Worm (Caenorhabditis elegans): ENCODE measurements around the gene glo-3.

glo-3 gene

DNA sequence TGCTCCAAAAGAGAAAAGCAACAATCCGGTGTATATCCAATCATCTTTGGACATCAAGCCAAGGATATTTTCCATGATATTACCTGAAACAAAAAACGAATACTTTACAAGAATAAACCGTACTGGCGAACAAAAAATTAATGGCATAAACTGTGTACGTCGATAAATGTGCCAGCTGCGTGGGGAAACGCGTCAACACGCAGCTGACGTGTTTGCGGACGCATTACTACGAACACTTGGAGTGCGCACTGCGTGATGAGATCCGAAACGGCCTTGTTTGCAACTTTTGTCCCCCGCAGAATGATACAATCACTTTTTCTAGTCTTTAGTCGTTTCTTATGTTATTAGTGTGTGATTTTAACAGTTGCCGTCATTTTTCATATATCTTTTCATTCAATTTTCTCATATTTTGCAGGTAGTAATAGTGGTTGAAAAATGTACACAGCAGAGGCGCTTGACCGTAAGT lies 9.0 kb upstream of the glo-3 start, which contains the start of the genes mboa-7 and git-1 (continued):
- TF ChIP-seq madf-3 (GFP tag; IDR thresholded peaks at IDR 0.05) = no peak
- no peak for TF ChIP-seq ccch-3 (GFP tag; optimal IDR thresholded peaks at IDR 0.05)
- peak; percentile 51 for TF ChIP-seq lin-40 (tag; optimal IDR thresholded peaks at IDR 0.05)
- no peak for TF ChIP-seq chd-7 (tag; optimal IDR thresholded peaks at IDR 0.05)
- TF ChIP-seq hrde-1 (tag; optimal IDR thresholded peaks at IDR 0.05; ENCODE audit: borderline replicate concordance) = no peak
- TF ChIP-seq bed-1 (GFP tag; IDR thresholded peaks at IDR 0.05) = no peak
- no peak for TF ChIP-seq bed-2 (GFP tag; IDR thresholded peaks at IDR 0.05)
- peak; percentile 15 for TF ChIP-seq ceh-27 (GFP tag; optimal IDR thresholded peaks at IDR 0.05)
- TF ChIP-seq aptf-3 (GFP tag; IDR thresholded peaks at IDR 0.05) = no peak
- TF ChIP-seq dox-1 (GFP tag; IDR thresholded peaks at IDR 0.05) = peak; percentile 67
- no peak for TF ChIP-seq ztf-3 (GFP tag; optimal IDR thresholded peaks at IDR 0.05)
- peak; percentile 20 for TF ChIP-seq tbp1 (GFP tag; optimal IDR thresholded peaks at IDR 0.05)
- TF ChIP-seq lir-1 (GFP tag; conservative IDR thresholded peaks at IDR 0.05) = no peak
- TF ChIP-seq ceh-100 (GFP tag; IDR thresholded peaks at IDR 0.05) = no peak
- no peak for TF ChIP-seq fkh-3 (tag; optimal IDR thresholded peaks at IDR 0.05)
- TF ChIP-seq nfya-2 (GFP tag; IDR thresholded peaks at IDR 0.05) = no peak
- no peak for TF ChIP-seq F49E8.2 (tag; optimal IDR thresholded peaks at IDR 0.05; ENCODE audit: insufficient read depth)
- no peak for TF ChIP-seq ekl-4 (GFP tag; IDR thresholded peaks at IDR 0.05)
- TF ChIP-seq ets-4 (GFP tag; optimal IDR thresholded peaks at IDR 0.05) = no peak
- TF ChIP-seq zfh-2 (GFP tag; conservative IDR thresholded peaks at IDR 0.05) = no peak
- no peak for TF ChIP-seq Y56A3A.18 (GFP tag; IDR thresholded peaks at IDR 0.05)
- no peak for TF ChIP-seq nfya-1 (tag; optimal IDR thresholded peaks at IDR 0.05; ENCODE audit: borderline replicate concordance, insufficient read depth)
- TF ChIP-seq hlh-12 (tag; optimal IDR thresholded peaks at IDR 0.05) = no peak
- TF ChIP-seq tbx-9 (tag; optimal IDR thresholded peaks at IDR 0.05; ENCODE audit: borderline replicate concordance) = no peak
- no peak for TF ChIP-seq rec-8 (tag; optimal IDR thresholded peaks at IDR 0.05)
- TF ChIP-seq nhr-90 (tag; optimal IDR thresholded peaks at IDR 0.05) = no peak

DNA sequence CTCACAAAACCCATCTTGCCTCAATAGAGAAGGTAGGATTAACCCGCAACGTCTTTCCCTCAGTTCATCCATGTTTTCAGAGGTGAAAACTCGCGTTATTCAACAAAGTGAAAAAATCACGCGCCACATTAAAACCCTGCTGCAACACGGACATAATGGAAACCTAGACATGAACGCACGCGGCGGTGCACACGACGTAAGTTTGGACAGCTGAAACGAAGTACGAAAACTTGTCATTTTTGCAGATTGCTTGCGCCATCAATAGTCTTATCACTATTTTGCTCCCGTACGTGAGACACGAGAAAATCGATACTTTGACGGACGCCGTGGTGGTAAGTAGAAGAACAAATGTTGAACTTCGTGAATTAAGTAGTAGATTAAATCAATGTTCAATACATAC lies 6.1 kb upstream of the glo-3 start:
- 0 out of 2 replicates have a peak, but pooled peaks have one; percentile 58 for TF ChIP-seq dox-1 (GFP tag; IDR thresholded peaks at IDR 0.05)
- TF ChIP-seq nhr-80 (tag; optimal IDR thresholded peaks at IDR 0.05) = peak; percentile 83
- TF ChIP-seq ZK185.1 (tag; optimal IDR thresholded peaks at IDR 0.05; ENCODE audit: poor library complexity, severe bottlenecking) = no peak
- TF ChIP-seq Y53G8AR.9 (GFP tag; conservative IDR thresholded peaks at IDR 0.05) = no peak
- no peak for TF ChIP-seq cebp-1 (GFP tag; IDR thresholded peaks at IDR 0.05)
- TF ChIP-seq cebp-1 (tag; optimal IDR thresholded peaks at IDR 0.05) = peak; percentile 0

ce11 chrX:10528993-10529392 lies 4.5 kb upstream of the glo-3 start, which contains the start of the genes F14F3.5 and slcf-1:
F14F3.5 (minus strand) TSS chrX:10529226.
slcf-1 (plus strand) TSS chrX:10529294.
- TF ChIP-seq C17E4.6 (GFP tag; IDR thresholded peaks at IDR 0.05) (no peak), gei-17 (GFP tag; optimal IDR thresholded peaks at IDR 0.05) (no peak), F39B2.1 (GFP tag; IDR thresholded peaks at IDR 0.05) (no peak), nhr-80 (tag; optimal IDR thresholded peaks at IDR 0.05) (peak; percentile 88), sdz-38 (tag; optimal IDR thresholded peaks at IDR 0.05) (no peak), dox-1 (GFP tag; IDR thresholded peaks at IDR 0.05) (peak; percentile 46; the same call in 1 of the 2 replicates), rec-8 (tag; optimal IDR thresholded peaks at IDR 0.05) (no peak), T26A5.8 (tag; optimal IDR thresholded peaks at IDR 0.05) (no peak), F23B12.7 (tag; optimal IDR thresholded peaks at IDR 0.05; ENCODE audit: insufficient read depth) (no peak), repo-1 (tag; optimal IDR thresholded peaks at IDR 0.05) (no peak), K11D2.4 (GFP tag; IDR thresholded peaks at IDR 0.05) (no peak), aptf-3 (GFP tag; IDR thresholded peaks at IDR 0.05) (no peak)
